Worm (Caenorhabditis elegans): Measurements from ENCODE around the gene pam-1.

DNA sequence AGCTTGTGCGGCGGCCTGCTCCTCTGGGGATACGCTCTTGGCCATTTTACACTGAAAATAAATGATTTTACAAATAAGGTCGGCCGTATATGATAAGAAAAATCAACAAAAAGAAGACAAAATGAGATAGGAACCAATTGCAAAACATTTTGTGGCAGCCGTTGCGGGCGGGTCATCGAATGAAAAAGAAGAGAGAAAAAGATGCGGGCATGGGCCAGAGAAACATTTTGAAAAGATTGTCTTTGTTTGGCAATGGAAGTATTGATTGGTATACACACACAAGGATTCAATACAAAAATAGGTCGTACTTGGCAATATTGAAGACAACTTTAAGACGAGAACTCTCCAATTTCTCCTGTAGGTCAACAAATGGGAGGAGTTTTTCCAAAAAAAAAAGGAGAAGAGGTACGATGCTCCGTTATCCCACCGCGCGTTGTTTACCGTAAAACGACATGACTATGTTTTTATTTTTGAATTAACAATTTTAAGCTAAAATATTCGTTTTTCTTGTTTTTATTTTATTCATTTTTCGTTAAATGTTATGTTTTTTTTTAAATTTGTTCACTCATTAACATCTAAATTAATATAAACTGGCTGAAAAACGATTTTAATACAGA is 37.9 kb downstream of the pam-1 start, which contains the start of the genes plc-4 and R05G6.4:
- TF ChIP-seq nhr-23 (tag; optimal IDR thresholded peaks at IDR 0.05) = no peak
- TF ChIP-seq mab-5 (tag; optimal IDR thresholded peaks at IDR 0.05) = no peak
- no peak for TF ChIP-seq ZK546.5 (tag; optimal IDR thresholded peaks at IDR 0.05)

All from whole organism, L2 larva.